Fruit fly (Drosophila melanogaster) whole organism, adult: ENCODE measurements around the gene TTLL3B.

ENCODE experiments used
- CG11617 ChIP-seq: fragments of 200-800 bp; sonication (Bioruptor generic); optimal IDR thresholded peaks from 2 replicates; lab custom pipeline; 2017; ENCODE audit warnings: mild to moderate bottlenecking, missing biosample characterization, missing genetic modification reagents, missing genetic modification characterization
- CG12768 ChIP-seq: fragments of 200-800 bp; sonication (Bioruptor generic); optimal IDR thresholded peaks from 2 replicates; lab custom pipeline; 2017; ENCODE audit warnings: missing biosample characterization, missing genetic modification characterization, mild to moderate bottlenecking, moderate library complexity, missing genetic modification reagents
- CG14711 ChIP-seq: fragments of 200-800 bp; sonication (Bioruptor generic); optimal IDR thresholded peaks from 2 replicates; lab custom pipeline; 2018; ENCODE audit warnings: missing biosample characterization, mild to moderate bottlenecking, missing genetic modification characterization, moderate library complexity
- CG1620 ChIP-seq: fragments of 200-800 bp; sonication (Bioruptor generic); optimal IDR thresholded peaks from 2 replicates; lab custom pipeline; 2016; ENCODE audit warnings: missing biosample characterization, missing genetic modification characterization
- CG33017 ChIP-seq: fragments of 200-800 bp; sonication (Bioruptor generic); optimal IDR thresholded peaks from 2 replicates; lab custom pipeline; 2018; ENCODE audit warnings: missing biosample characterization, mild to moderate bottlenecking, missing genetic modification characterization, moderate library complexity
- CG5204 ChIP-seq: fragments of 200-800 bp; sonication (Bioruptor generic); optimal IDR thresholded peaks from 2 replicates; lab custom pipeline; 2016; ENCODE audit warnings: missing biosample characterization, missing genetic modification characterization
- CG7045 ChIP-seq: fragments of 200-800 bp; sonication (Bioruptor generic); optimal IDR thresholded peaks from 2 replicates; lab custom pipeline; 2017; ENCODE audit warnings: missing biosample characterization, mild to moderate bottlenecking, missing genetic modification characterization
- CG7101 ChIP-seq: fragments of 200-800 bp; sonication (Bioruptor generic); optimal IDR thresholded peaks from 2 replicates; lab custom pipeline; 2018; ENCODE audit warnings: missing biosample characterization, mild to moderate bottlenecking, missing genetic modification characterization, moderate library complexity
- Clk ChIP-seq: fragments of 200-800 bp; sonication (Bioruptor generic); optimal IDR thresholded peaks from 2 replicates; lab custom pipeline; 2017; ENCODE audit warnings: missing biosample characterization, missing genetic modification characterization
- Crg-1 ChIP-seq: fragments of 200-800 bp; sonication (Bioruptor generic); optimal IDR thresholded peaks from 2 replicates; lab custom pipeline; 2016; ENCODE audit warnings: missing biosample characterization, missing genetic modification characterization
- Hr96 ChIP-seq: fragments of 200-800 bp; sonication (Bioruptor generic); optimal IDR thresholded peaks from 2 replicates; lab custom pipeline; 2016; ENCODE audit warnings: missing biosample characterization, missing genetic modification characterization
- Mnt ChIP-seq: fragments of 200-800 bp; sonication (Bioruptor generic); optimal IDR thresholded peaks from 2 replicates; lab custom pipeline; 2016; ENCODE audit warnings: missing biosample characterization, mild to moderate bottlenecking, missing genetic modification characterization
- bab1 ChIP-seq: fragments of 200-800 bp; sonication (Bioruptor generic); optimal IDR thresholded peaks from 3 replicates; lab custom pipeline; 2019; ENCODE audit warnings: missing biosample characterization, mild to moderate bottlenecking, missing genetic modification characterization, moderate library complexity
- cic ChIP-seq: fragments of 200-800 bp; sonication (Bioruptor generic); optimal IDR thresholded peaks from 2 replicates; lab custom pipeline; 2017; ENCODE audit warnings: missing biosample characterization, mild to moderate bottlenecking, missing genetic modification characterization, moderate library complexity
- cnc ChIP-seq, 2 experiments: fragments of >200 bp; optimal IDR thresholded peaks; 2 replicates each; lab custom pipeline; 2017
- kay ChIP-seq: fragments of 200-800 bp; sonication (Bioruptor generic); peaks from one replicate; lab custom pipeline; 2016; ENCODE audit warnings: missing biosample characterization, missing genetic modification characterization, borderline replicate concordance
- ovo ChIP-seq: fragments of 200-800 bp; sonication (Bioruptor generic); optimal IDR thresholded peaks from 2 replicates; lab custom pipeline; 2016; ENCODE audit warnings: missing biosample characterization, missing genetic modification characterization
- pad ChIP-seq: fragments of 200-800 bp; sonication (Bioruptor generic); optimal IDR thresholded peaks from 3 replicates; lab custom pipeline; 2017; ENCODE audit warnings: missing biosample characterization, missing genetic modification characterization, mild to moderate bottlenecking, moderate library complexity, missing genetic modification reagents
- tj ChIP-seq: fragments of 200-800 bp; sonication (Bioruptor generic); optimal IDR thresholded peaks from 3 replicates; lab custom pipeline; 2017; ENCODE audit warnings: missing biosample characterization, mild to moderate bottlenecking, missing genetic modification characterization, moderate library complexity
- toe ChIP-seq: fragments of 200-800 bp; sonication (Bioruptor generic); optimal IDR thresholded peaks from 2 replicates; lab custom pipeline; 2016; ENCODE audit warnings: missing biosample characterization, missing genetic modification characterization

TTLL3B gene

dm6 chr2L:6722822-6723749, 9.6 kb upstream of the TTLL3B start, which contains the start of gene homer:
TSS of gene homer (minus strand) at chr2L:6723359.
- TF ChIP-seq Hr96 (GFP tag; lab: Kevin White, UChicago) (no peak), cnc (optimal IDR thresholded peaks at IDR 0.05; lab: Kevin White, UChicago) (no peak), cic (GFP tag; lab: Kevin White, UChicago) (peak; percentile 61), Mnt (GFP tag; lab: Kevin White, UChicago) (peak; percentile 7), CG1620 (GFP tag; lab: Kevin White, UChicago) (no peak), CG33017 (tag; lab: Kevin White, UChicago) (no peak), CG12768 (GFP tag; lab: Kevin White, UChicago) (no peak), toe (GFP tag; lab: Kevin White, UChicago) (peak; percentile 62), CG11617 (GFP tag; lab: Kevin White, UChicago) (no peak), CG7045 (GFP tag; lab: Kevin White, UChicago) (peak; percentile 3), CG5204 (GFP tag; lab: Kevin White, UChicago) (no peak), tj (peak; percentile 20), kay (GFP tag; lab: Kevin White, UChicago) (no peak), bab1 (GFP tag; lab: Kevin White, UChicago) (no peak)

- TF ChIP-seq kay (GFP tag; lab: Kevin White, UChicago) (peak; percentile 40), CG12768 (GFP tag; lab: Kevin White, UChicago) (no peak), Mnt (GFP tag; lab: Kevin White, UChicago) (peak; percentile 9), cic (GFP tag; lab: Kevin White, UChicago) (no peak), CG1620 (GFP tag; lab: Kevin White, UChicago) (no peak)
Observed at dm6 chr2L:6723750-6724503, 8.7 kb upstream of the TTLL3B start, which contains the start of gene Liprin-alpha. TSS of gene Liprin-alpha (plus strand) at chr2L:6723903.

dm6 chr2L:6740088-6740487, 7.4 kb downstream of the TTLL3B start, which contains the start of gene TTLL3A:
TSS of gene TTLL3A (minus strand) at chr2L:6740188.
- TF ChIP-seq CG12768 (GFP tag; lab: Kevin White, UChicago) (no peak), CG11617 (GFP tag; lab: Kevin White, UChicago) (no peak), CG1620 (GFP tag; lab: Kevin White, UChicago) (no peak), kay (GFP tag; lab: Kevin White, UChicago) (no peak)

- TF ChIP-seq cic (GFP tag; lab: Kevin White, UChicago) (no peak), kay (GFP tag; lab: Kevin White, UChicago) (peak; percentile 71)
Observed at dm6 chr2L:6741980-6742591, 9.4 kb downstream of the TTLL3B start, which contains the start of gene meng. TSS of gene meng (plus strand) at chr2L:6742502.

- TF ChIP-seq ovo (GFP tag; lab: Kevin White, UChicago) (no peak), Crg-1 (no peak), Mnt (GFP tag; lab: Kevin White, UChicago) (no peak), bab1 (GFP tag; lab: Kevin White, UChicago) (no peak), CG5204 (GFP tag; lab: Kevin White, UChicago) (no peak), CG33017 (tag; lab: Kevin White, UChicago) (no peak), cnc (optimal IDR thresholded peaks at IDR 0.05; lab: Kevin White, UChicago) (no peak), CG7101 (no peak), CG11617 (GFP tag; lab: Kevin White, UChicago) (no peak), CG1620 (GFP tag; lab: Kevin White, UChicago) (no peak), Clk (GFP tag; lab: Kevin White, UChicago) (no peak), pad (no peak), CG14711 (tag; lab: Kevin White, UChicago) (no peak), tj (no peak)
Observed at dm6 chr2L:6745522-6745921, 12.9 kb downstream of the TTLL3B start, which contains the start of gene CG31910. TSS of gene CG31910 (minus strand) at chr2L:6745622.

- TF ChIP-seq CG7045 (GFP tag; lab: Kevin White, UChicago) = no peak
- no peak for TF ChIP-seq ovo (GFP tag; lab: Kevin White, UChicago)
- TF ChIP-seq tj = no peak
- no peak for TF ChIP-seq bab1 (GFP tag; lab: Kevin White, UChicago)
- no peak for TF ChIP-seq CG5204 (GFP tag; lab: Kevin White, UChicago)
- no peak for TF ChIP-seq CG7101
- no peak for TF ChIP-seq CG33017 (tag; lab: Kevin White, UChicago)
Observed at dm6 chr2L:6747814-6748213, 15.1 kb downstream of the TTLL3B start, which contains the start of gene CG44271. TSS of gene CG44271 (minus strand) at chr2L:6747914.
